Worm (Caenorhabditis elegans) whole organism, mixed stage, embryonic: ENCODE data around the gene Y25C1A.6.

Experiments
- M03D4.4 ChIP-seq: sonication (generic microtip); optimal IDR thresholded peaks from 2 replicates; lab custom pipeline; 2017; ENCODE audit warnings: mild to moderate bottlenecking, missing genetic modification characterization, missing compliant biosample characterization
- bed-3 ChIP-seq: fragments of 200-800 bp; sonication (Bioruptor generic); optimal IDR thresholded peaks from 3 replicates; lab custom pipeline; 2018; ENCODE audit warnings: mild to moderate bottlenecking, missing genetic modification characterization, moderate library complexity, missing compliant biosample characterization
- blmp-1 ChIP-seq: fragments of 150-350 bp; optimal IDR thresholded peaks from 2 replicates; lab custom pipeline; 2014; ENCODE audit warnings: missing biosample characterization, missing genetic modification characterization
- ceh-39 ChIP-seq: fragments of 150-350 bp; optimal IDR thresholded peaks from 2 replicates; lab custom pipeline; 2014; ENCODE audit warnings: missing biosample characterization, missing genetic modification characterization
- ceh-43 ChIP-seq: fragments of 200-800 bp; sonication (Bioruptor generic); optimal IDR thresholded peaks from 2 replicates; lab custom pipeline; 2018; ENCODE audit warnings: mild to moderate bottlenecking, missing genetic modification characterization, moderate library complexity, missing compliant biosample characterization
- ceh-83 ChIP-seq: fragments of 200-800 bp; sonication (Bioruptor generic); optimal IDR thresholded peaks from 2 replicates; lab custom pipeline; 2018; ENCODE audit warnings: mild to moderate bottlenecking, missing genetic modification characterization, missing compliant biosample characterization
- ces-1 ChIP-seq: fragments of 150-350 bp; optimal IDR thresholded peaks from 2 replicates; lab custom pipeline; 2014; ENCODE audit warnings: missing biosample characterization, missing genetic modification reagents, missing genetic modification characterization
- cnd-1 ChIP-seq: fragments of 200-800 bp; sonication (Bioruptor generic); optimal IDR thresholded peaks from 2 replicates; lab custom pipeline; 2018; ENCODE audit warnings: mild to moderate bottlenecking, missing genetic modification characterization, missing compliant biosample characterization
- drap-1 ChIP-seq: fragments of 200-800 bp; sonication (Bioruptor generic); optimal IDR thresholded peaks from 3 replicates; lab custom pipeline; 2018; ENCODE audit warnings: mild to moderate bottlenecking, missing genetic modification characterization, missing compliant biosample characterization
- elt-1 ChIP-seq: sonication (generic microtip); optimal IDR thresholded peaks from 2 replicates; lab custom pipeline; 2017; ENCODE audit warnings: missing genetic modification characterization, mild to moderate bottlenecking, missing compliant biosample characterization, antibody characterized with exemption, moderate library complexity, borderline replicate concordance; ENCODE audit not compliant: insufficient read depth
- elt-3 ChIP-seq: fragments of 150-350 bp; optimal IDR thresholded peaks from 2 replicates; lab custom pipeline; 2014; ENCODE audit warnings: missing biosample characterization, missing genetic modification characterization
- ham-2 ChIP-seq: fragments of 200-800 bp; sonication (Bioruptor generic); optimal IDR thresholded peaks from 2 replicates; lab custom pipeline; 2018; ENCODE audit warnings: mild to moderate bottlenecking, missing genetic modification characterization, missing compliant biosample characterization
- hlh-1 ChIP-seq: fragments of 150-350 bp; optimal IDR thresholded peaks from 2 replicates; lab custom pipeline; 2014; ENCODE audit warnings: missing biosample characterization, missing genetic modification reagents, missing genetic modification characterization
- lin-13 ChIP-seq: fragments of 150-350 bp; optimal IDR thresholded peaks from 2 replicates; lab custom pipeline; 2014; ENCODE audit warnings: missing biosample characterization, missing genetic modification characterization
- lin-32 ChIP-seq: fragments of 200-800 bp; sonication (Bioruptor generic); optimal IDR thresholded peaks from 2 replicates; lab custom pipeline; 2018; ENCODE audit warnings: mild to moderate bottlenecking, missing genetic modification characterization, missing compliant biosample characterization
- lsy-2 ChIP-seq: fragments of 150-350 bp; optimal IDR thresholded peaks from 2 replicates; lab custom pipeline; 2014; ENCODE audit warnings: missing biosample characterization, missing genetic modification characterization
- mab-5 ChIP-seq: fragments of 150-350 bp; optimal IDR thresholded peaks from 2 replicates; lab custom pipeline; 2014; ENCODE audit warnings: missing biosample characterization, missing genetic modification characterization
- mep-1 ChIP-seq: fragments of 150-350 bp; optimal IDR thresholded peaks from 2 replicates; lab custom pipeline; 2017; ENCODE audit warnings: missing biosample characterization, missing genetic modification reagents, missing genetic modification characterization, inconsistent platforms
- nhr-2 ChIP-seq: fragments of 150-350 bp; optimal IDR thresholded peaks from 2 replicates; lab custom pipeline; 2014; ENCODE audit warnings: missing biosample characterization, missing genetic modification characterization
- nhr-237 ChIP-seq: fragments of 150-350 bp; optimal IDR thresholded peaks from 2 replicates; lab custom pipeline; 2014; ENCODE audit warnings: missing biosample characterization, missing genetic modification characterization
- nhr-28 ChIP-seq: fragments of 150-350 bp; optimal IDR thresholded peaks from 2 replicates; lab custom pipeline; 2014; ENCODE audit warnings: missing biosample characterization, missing genetic modification characterization
- pha-4 ChIP-seq: fragments of 150-350 bp; optimal IDR thresholded peaks from 2 replicates; lab custom pipeline; 2018; ENCODE audit warnings: missing biosample characterization, missing genetic modification reagents, missing genetic modification characterization
- snpc-4 ChIP-seq: fragments of 150-350 bp; optimal IDR thresholded peaks from 2 replicates; lab custom pipeline; 2014; ENCODE audit warnings: missing biosample characterization, missing genetic modification characterization
- sptf-1 ChIP-seq: sonication (generic microtip); optimal IDR thresholded peaks from 2 replicates; lab custom pipeline; 2017; ENCODE audit warnings: mild to moderate bottlenecking, missing genetic modification characterization, moderate library complexity, missing compliant biosample characterization
- tbx-8 ChIP-seq: fragments of 200-800 bp; sonication (Bioruptor generic); optimal IDR thresholded peaks from 2 replicates; lab custom pipeline; 2018; ENCODE audit warnings: mild to moderate bottlenecking, missing genetic modification characterization, moderate library complexity, missing compliant biosample characterization
- unc-120 ChIP-seq: sonication (generic microtip); optimal IDR thresholded peaks from 2 replicates; lab custom pipeline; 2017; ENCODE audit warnings: missing genetic modification characterization, missing compliant biosample characterization; ENCODE audit not compliant: poor library complexity, severe bottlenecking
- unc-39 ChIP-seq: fragments of 150-350 bp; optimal IDR thresholded peaks from 2 replicates; lab custom pipeline; 2014; ENCODE audit warnings: missing biosample characterization, missing genetic modification characterization
- unc-62 ChIP-seq: fragments of 150-350 bp; optimal IDR thresholded peaks from 2 replicates; lab custom pipeline; 2014; ENCODE audit warnings: missing biosample characterization, missing genetic modification reagents, missing genetic modification characterization
- zip-8 ChIP-seq: fragments of 150-350 bp; optimal IDR thresholded peaks from 2 replicates; lab custom pipeline; 2014; ENCODE audit warnings: missing biosample characterization, missing genetic modification characterization
- ztf-11 ChIP-seq: fragments of 150-350 bp; optimal IDR thresholded peaks from 2 replicates; lab custom pipeline; 2014; ENCODE audit warnings: missing biosample characterization, missing genetic modification characterization

The Y25C1A.6 gene

ce11 chrII:3060782-3061181 is at the start of gene Y25C1A.6:
Gene Y25C1A.6 (plus strand): TSS chrII:3061082.
- TF ChIP-seq mab-5 (tag; lab: Kevin White, UChicago) (no peak), elt-3 (tag; lab: Kevin White, UChicago) (no peak)

- TF ChIP-seq tbx-8 (GFP tag; lab: Kevin White, UChicago) = no peak
- no peak for TF ChIP-seq cnd-1 (tag; lab: Kevin White, UChicago)
- TF ChIP-seq unc-39 = no peak
- TF ChIP-seq ceh-39 (tag; lab: Kevin White, UChicago) = no peak
- no peak for TF ChIP-seq elt-3 (tag; lab: Kevin White, UChicago)
- TF ChIP-seq mep-1 (tag; lab: Kevin White, UChicago) = no peak
- no peak for TF ChIP-seq unc-120
- TF ChIP-seq nhr-237 (tag; lab: Kevin White, UChicago) = no peak
- no peak for TF ChIP-seq ztf-11 (tag; lab: Kevin White, UChicago)
- no peak for TF ChIP-seq snpc-4
- TF ChIP-seq ham-2 = no peak
- TF ChIP-seq ceh-83 (GFP tag; lab: Kevin White, UChicago) = no peak
- TF ChIP-seq ceh-43 (GFP tag; lab: Kevin White, UChicago) = no peak
- no peak for TF ChIP-seq elt-1
- no peak for TF ChIP-seq zip-8 (tag; lab: Kevin White, UChicago)
- TF ChIP-seq drap-1 = no peak
- TF ChIP-seq lin-13 = no peak
Observed at ce11 chrII:3012133-3012532, 48.7 kb upstream of the Y25C1A.6 start, which contains the start of gene C41H7.9. Gene C41H7.9 (minus strand): TSS chrII:3012233.

- TF ChIP-seq nhr-28 (tag; lab: Kevin White, UChicago) = no peak
Observed at ce11 chrII:3014196-3014849, 46.6 kb upstream of the Y25C1A.6 start, which contains the start of gene C41H7.2. Gene C41H7.2 (plus strand): TSS chrII:3014817.

ce11 chrII:3019807-3020206 is 41.1 kb upstream of the Y25C1A.6 start, which contains the start of gene clec-3:
Gene clec-3 (minus strand): TSS chrII:3019907.
- TF ChIP-seq lsy-2 (tag; lab: Kevin White, UChicago) (no peak), bed-3 (no peak), ham-2 (no peak), elt-1 (no peak), zip-8 (tag; lab: Kevin White, UChicago) (no peak), snpc-4 (no peak), ceh-83 (GFP tag; lab: Kevin White, UChicago) (no peak), lin-13 (no peak), pha-4 (no peak), nhr-2 (no peak), unc-120 (no peak), unc-39 (no peak), ces-1 (GFP tag; lab: Kevin White, UChicago) (no peak), unc-62 (GFP tag; lab: Kevin White, UChicago) (no peak), ztf-11 (tag; lab: Kevin White, UChicago) (no peak)

- TF ChIP-seq ceh-39 (tag; lab: Kevin White, UChicago) = no peak
- TF ChIP-seq elt-3 (tag; lab: Kevin White, UChicago) = no peak
- no peak for TF ChIP-seq blmp-1 (tag; lab: Kevin White, UChicago)
- no peak for TF ChIP-seq sptf-1 (tag; lab: Kevin White, UChicago)
- no peak for TF ChIP-seq cnd-1 (tag; lab: Kevin White, UChicago)
Observed at ce11 chrII:3020899-3021298, 40.0 kb upstream of the Y25C1A.6 start.

ce11 chrII:3023381-3023935 is 37.4 kb upstream of the Y25C1A.6 start, which contains the start of gene clec-2:
Gene clec-2 (minus strand): TSS chrII:3023431.
- no peak for TF ChIP-seq ces-1 (GFP tag; lab: Kevin White, UChicago)
- no peak for TF ChIP-seq ceh-83 (GFP tag; lab: Kevin White, UChicago)
- TF ChIP-seq lin-32 (GFP tag; lab: Kevin White, UChicago) = no peak
- no peak for TF ChIP-seq sptf-1 (tag; lab: Kevin White, UChicago)
- TF ChIP-seq tbx-8 (GFP tag; lab: Kevin White, UChicago) = no peak
- TF ChIP-seq nhr-2 = no peak
- no peak for TF ChIP-seq pha-4
- no peak for TF ChIP-seq hlh-1 (tag; lab: Kevin White, UChicago)
- TF ChIP-seq cnd-1 (tag; lab: Kevin White, UChicago) = no peak
- no peak for TF ChIP-seq ham-2
- TF ChIP-seq snpc-4 = no peak
- no peak for TF ChIP-seq unc-62 (GFP tag; lab: Kevin White, UChicago)
- no peak for TF ChIP-seq ceh-39 (tag; lab: Kevin White, UChicago)
- no peak for TF ChIP-seq lin-13
- TF ChIP-seq unc-39 = no peak
- no peak for TF ChIP-seq lsy-2 (tag; lab: Kevin White, UChicago)
- no peak for TF ChIP-seq M03D4.4 (tag; lab: Kevin White, UChicago)
